Fruit fly (Drosophila melanogaster) whole organism, embryonic: ENCODE results near the gene spd-2.

Experiments
- Ada2b ChIP-seq: fragments of 200-800 bp; sonication (Bioruptor generic); IDR thresholded peaks from 2 replicates; pipeline ENCODE4 v1.3.6; 2022; ENCODE audit warnings: missing biosample characterization, missing genetic modification characterization
- Antp ChIP-seq: fragments of 200-800 bp; sonication (Bioruptor generic); optimal IDR thresholded peaks from 3 replicates; lab custom pipeline; 2016; ENCODE audit warnings: missing biosample characterization, missing genetic modification characterization
- Atf-2 ChIP-seq: fragments of 200-800 bp; sonication (Bioruptor generic); optimal IDR thresholded peaks from 2 replicates; lab custom pipeline; 2016; ENCODE audit warnings: missing biosample characterization, missing genetic modification characterization
- Awh ChIP-seq: fragments of 200-800 bp; sonication (Bioruptor generic); IDR thresholded peaks from 2 replicates; pipeline ENCODE4, ENCODE4 v1.3.6; 2022; ENCODE audit warnings: missing biosample characterization, missing genetic modification characterization
- CG10366 ChIP-seq: fragments of 200-800 bp; sonication (Bioruptor generic); IDR thresholded peaks from 2 replicates; pipeline ENCODE4 v1.3.6; 2022; ENCODE audit warnings: missing biosample characterization, missing genetic modification characterization
- CG11560 ChIP-seq: fragments of 200-800 bp; sonication (Bioruptor generic); IDR thresholded peaks from 3 replicates; pipeline ENCODE4 v1.3.6; 2022; ENCODE audit warnings: missing biosample characterization, missing genetic modification characterization
- CG11723 ChIP-seq: fragments of 200-800 bp; sonication (Bioruptor generic); optimal IDR thresholded peaks from 2 replicates; lab custom pipeline; 2017; ENCODE audit warnings: missing biosample characterization, mild to moderate bottlenecking, missing genetic modification characterization
- CG12236 ChIP-seq: fragments of 200-800 bp; sonication (Bioruptor generic); optimal IDR thresholded peaks from 2 replicates; lab custom pipeline; 2016; ENCODE audit warnings: missing biosample characterization, missing genetic modification characterization
- CG13424 ChIP-seq: fragments of 200-800 bp; sonication (Bioruptor generic); optimal IDR thresholded peaks from 2 replicates; lab custom pipeline; 2019; ENCODE audit warnings: missing biosample characterization, mild to moderate bottlenecking, missing genetic modification characterization, moderate library complexity
- CG14667 ChIP-seq: fragments of 200-800 bp; sonication (Bioruptor generic); IDR thresholded peaks from 2 replicates; pipeline ENCODE4 v1.3.6; 2022; ENCODE audit warnings: missing biosample characterization, missing genetic modification characterization
- CG15269 ChIP-seq: fragments of 200-800 bp; sonication (Bioruptor generic); optimal IDR thresholded peaks from 2 replicates; lab custom pipeline; 2018; ENCODE audit warnings: missing biosample characterization, mild to moderate bottlenecking, missing genetic modification characterization, moderate library complexity
- CG15514 ChIP-seq: fragments of 200-800 bp; sonication (Bioruptor generic); optimal IDR thresholded peaks from 3 replicates; lab custom pipeline; 2017; ENCODE audit warnings: missing biosample characterization, missing genetic modification characterization, mild to moderate bottlenecking, moderate library complexity, missing genetic modification reagents
- CG1647 ChIP-seq: fragments of 200-800 bp; sonication (Bioruptor generic); optimal IDR thresholded peaks from 3 replicates; lab custom pipeline; 2016; ENCODE audit warnings: missing biosample characterization, missing genetic modification characterization
- CG18599 ChIP-seq: fragments of 200-800 bp; sonication (Bioruptor generic); optimal IDR thresholded peaks from 3 replicates; lab custom pipeline; 2017; ENCODE audit warnings: missing biosample characterization, missing genetic modification characterization, mild to moderate bottlenecking, moderate library complexity, missing genetic modification reagents
- CG18619 ChIP-seq: fragments of 200-800 bp; sonication (Bioruptor generic); optimal IDR thresholded peaks from 3 replicates; lab custom pipeline; 2017; ENCODE audit warnings: missing biosample characterization, mild to moderate bottlenecking, missing genetic modification characterization
- CG2678 ChIP-seq: fragments of 200-800 bp; sonication (Bioruptor generic); optimal IDR thresholded peaks from 3 replicates; lab custom pipeline; 2019; ENCODE audit warnings: missing biosample characterization, mild to moderate bottlenecking, missing genetic modification characterization, moderate library complexity
- CG33557 ChIP-seq: fragments of 200-800 bp; sonication (Bioruptor generic); optimal IDR thresholded peaks from 2 replicates; lab custom pipeline; 2019; ENCODE audit warnings: missing biosample characterization, mild to moderate bottlenecking, missing genetic modification characterization, moderate library complexity
- CG3838 ChIP-seq: fragments of 200-800 bp; sonication (Bioruptor generic); optimal IDR thresholded peaks from 3 replicates; lab custom pipeline; 2016; ENCODE audit warnings: missing biosample characterization, missing genetic modification characterization
- CG5180 ChIP-seq: fragments of 200-800 bp; sonication (Bioruptor generic); optimal IDR thresholded peaks from 3 replicates; lab custom pipeline; 2017; ENCODE audit warnings: missing biosample characterization, missing genetic modification characterization, mild to moderate bottlenecking, moderate library complexity, missing genetic modification reagents
- CG8290 ChIP-seq, 3 experiments: fragments of 200-800 bp; sonication (Bioruptor generic); optimal IDR thresholded peaks; 2 replicates each; lab custom pipeline; 2016 to 2019; ENCODE audit warnings: missing biosample characterization in 3 of 3, missing genetic modification characterization in 3 of 3, mild to moderate bottlenecking in 2 of 3, moderate library complexity in 1 of 3
- CG8765 ChIP-seq: fragments of 200-800 bp; sonication (Bioruptor generic); IDR thresholded peaks from 2 replicates; pipeline ENCODE4 v1.3.6; 2022; ENCODE audit warnings: missing biosample characterization, missing genetic modification characterization
- CG9609 ChIP-seq: fragments of 200-800 bp; sonication (Bioruptor generic); optimal IDR thresholded peaks from 3 replicates; lab custom pipeline; 2016; ENCODE audit warnings: missing biosample characterization, missing genetic modification characterization
- Chrac-16 ChIP-seq: fragments of 200-800 bp; sonication (Bioruptor generic); optimal IDR thresholded peaks from 3 replicates; lab custom pipeline; 2016; ENCODE audit warnings: missing biosample characterization, missing genetic modification characterization
- D19B ChIP-seq: fragments of 200-800 bp; sonication (Bioruptor generic); optimal IDR thresholded peaks from 2 replicates; lab custom pipeline; 2017; ENCODE audit warnings: missing biosample characterization, mild to moderate bottlenecking, missing genetic modification characterization
- Dfd ChIP-seq, 2 experiments: fragments of >200 bp; optimal IDR thresholded peaks; 2 replicates each; lab custom pipeline; 2017; ENCODE audit warnings: missing biosample characterization in 2 of 2, missing genetic modification characterization in 2 of 2
- Dip3 ChIP-seq: fragments of 200-800 bp; sonication (Bioruptor generic); optimal IDR thresholded peaks from 3 replicates; lab custom pipeline; 2016; ENCODE audit warnings: missing biosample characterization, missing genetic modification characterization
- Hmr ChIP-seq: fragments of 200-800 bp; sonication (Bioruptor generic); optimal IDR thresholded peaks from 3 replicates; lab custom pipeline; 2017; ENCODE audit warnings: mild to moderate bottlenecking, missing biosample characterization, missing genetic modification reagents, missing genetic modification characterization
- Med ChIP-seq: fragments of 200-800 bp; sonication (Bioruptor generic); peaks from one replicate; lab custom pipeline; 2016; ENCODE audit warnings: missing biosample characterization, missing genetic modification characterization, mild to moderate bottlenecking, inconsistent platforms, moderate library complexity
- Mrtf ChIP-seq: fragments of 200-800 bp; sonication (Bioruptor generic); IDR thresholded peaks from 3 replicates; pipeline ENCODE4 v1.3.6; 2022; ENCODE audit warnings: missing biosample characterization, missing genetic modification characterization
- Scr ChIP-seq: fragments of 200-800 bp; sonication (Bioruptor generic); IDR thresholded peaks from 2 replicates; pipeline ENCODE4 v1.3.6; 2022; ENCODE audit warnings: missing biosample characterization, missing genetic modification characterization; ENCODE audit not compliant: partially characterized antibody
- Sry-β ChIP-seq: fragments of 200-800 bp; sonication (Bioruptor generic); optimal IDR thresholded peaks from 2 replicates; lab custom pipeline; 2018; ENCODE audit warnings: missing biosample characterization, mild to moderate bottlenecking, missing genetic modification characterization, moderate library complexity
- ara ChIP-seq: fragments of 200-800 bp; sonication (Bioruptor generic); IDR thresholded peaks from 2 replicates; pipeline ENCODE4 v1.3.6; 2022; ENCODE audit warnings: missing biosample characterization, missing genetic modification characterization
- ase ChIP-seq: fragments of 200-800 bp; sonication (Bioruptor generic); IDR thresholded peaks from 3 replicates; pipeline ENCODE4 v1.3.6; 2022; ENCODE audit warnings: missing biosample characterization, missing genetic modification characterization
- ash1 ChIP-seq: fragments of 200-800 bp; sonication (Bioruptor generic); optimal IDR thresholded peaks from 2 replicates; lab custom pipeline; 2018; ENCODE audit warnings: missing biosample characterization, mild to moderate bottlenecking, missing genetic modification characterization
- bcd ChIP-seq: fragments of 200-800 bp; sonication (Bioruptor generic); optimal IDR thresholded peaks from 2 replicates; lab custom pipeline; 2017; ENCODE audit warnings: missing biosample characterization, mild to moderate bottlenecking, missing genetic modification characterization
- bigmax ChIP-seq: fragments of 200-800 bp; sonication (Bioruptor generic); optimal IDR thresholded peaks from 2 replicates; lab custom pipeline; 2018; ENCODE audit warnings: missing biosample characterization, mild to moderate bottlenecking, missing genetic modification characterization
- chm ChIP-seq: fragments of 200-800 bp; sonication (Bioruptor generic); IDR thresholded peaks from 2 replicates; pipeline ENCODE4 v1.3.6; 2022; ENCODE audit warnings: missing biosample characterization, missing genetic modification characterization
- eve ChIP-seq, 2 experiments: fragments of >200 bp; optimal IDR thresholded peaks; 2 replicates each; lab custom pipeline; 2017; ENCODE audit warnings: missing biosample characterization in 2 of 2, missing genetic modification characterization in 2 of 2
- fd64A ChIP-seq: fragments of 200-800 bp; sonication (Bioruptor generic); optimal IDR thresholded peaks from 3 replicates; lab custom pipeline; 2018; ENCODE audit warnings: missing biosample characterization, mild to moderate bottlenecking, missing genetic modification characterization
- lbe ChIP-seq: fragments of 200-800 bp; sonication (Bioruptor generic); optimal IDR thresholded peaks from 2 replicates; lab custom pipeline; 2016; ENCODE audit warnings: missing biosample characterization, mild to moderate bottlenecking, missing genetic modification characterization
- lov ChIP-seq, 2 experiments: fragments of 200-800 bp in 1 of 2; fragments of >200 bp in 1 of 2; sonication (Bioruptor generic) in 1 of 2; IDR thresholded peaks in 1 of 2; optimal IDR thresholded peaks in 1 of 2; 2 replicates in 1 of 2; 3 replicates in 1 of 2; pipeline versions ENCODE4 v1.3.6 to Lab custom; 2017 to 2022; ENCODE audit warnings: missing biosample characterization in 1 of 2, missing genetic modification characterization in 1 of 2
- nerfin-1 ChIP-seq: fragments of 200-800 bp; sonication (Bioruptor generic); optimal IDR thresholded peaks from 3 replicates; lab custom pipeline; 2019; ENCODE audit warnings: missing biosample characterization, mild to moderate bottlenecking, missing genetic modification characterization, moderate library complexity
- pan ChIP-seq, 4 experiments: fragments of >200 bp in 3 of 4; fragments of 200-800 bp in 1 of 4; sonication (Bioruptor generic) in 1 of 4; optimal IDR thresholded peaks in 3 of 4; IDR thresholded peaks in 1 of 4; 2 replicates each; pipeline versions ENCODE4 v1.3.6 to Lab custom; 2017 to 2022; ENCODE audit warnings: missing biosample characterization in 2 of 4, missing genetic modification characterization in 2 of 4, mixed read lengths in 1 of 4
- pho ChIP-seq: fragments of 200-800 bp; sonication (Bioruptor generic); optimal IDR thresholded peaks from 2 replicates; lab custom pipeline; 2016; ENCODE audit warnings: missing biosample characterization, missing genetic modification characterization
- ro ChIP-seq: fragments of 200-800 bp; sonication (Bioruptor generic); IDR thresholded peaks from 2 replicates; pipeline ENCODE4 v1.3.6; 2022; ENCODE audit warnings: missing biosample characterization, missing genetic modification characterization
- run ChIP-seq: fragments of 200-800 bp; sonication (Bioruptor generic); optimal IDR thresholded peaks from 3 replicates; lab custom pipeline; 2018; ENCODE audit warnings: missing biosample characterization, mild to moderate bottlenecking, missing genetic modification characterization
- sim ChIP-seq: fragments of 200-800 bp; sonication (Bioruptor generic); IDR thresholded peaks from 2 replicates; pipeline ENCODE4 v1.3.6; 2022; ENCODE audit warnings: missing biosample characterization, missing genetic modification characterization
- sna ChIP-seq: fragments of 200-800 bp; sonication (Bioruptor generic); IDR thresholded peaks from 2 replicates; pipeline ENCODE4 v1.3.6; 2022; ENCODE audit warnings: missing biosample characterization, missing genetic modification characterization; ENCODE audit not compliant: partially characterized antibody
- tna ChIP-seq: fragments of 200-800 bp; sonication (Bioruptor generic); IDR thresholded peaks from 2 replicates; pipeline ENCODE4 v1.3.6; 2022; ENCODE audit warnings: missing biosample characterization, missing genetic modification characterization; ENCODE audit not compliant: partially characterized antibody
- zen2 ChIP-seq: fragments of 200-800 bp; sonication (Bioruptor generic); IDR thresholded peaks from 3 replicates; pipeline ENCODE4 v1.3.6; 2022; ENCODE audit warnings: missing biosample characterization, missing genetic modification characterization; ENCODE audit not compliant: partially characterized antibody

The spd-2 gene

dm6 chr3L:16602736-16603144 lies 7.9 kb upstream of the spd-2 start, which contains the start of gene Arts (continued):
- TF ChIP-seq Mrtf (no peak), CG1647 (GFP tag; lab: Kevin White, UChicago) (no peak), Awh (no peak), eve (GFP tag; optimal IDR thresholded peaks at IDR 0.05; lab: Kevin White, UChicago) (no peak), CG15514 (GFP tag; lab: Kevin White, UChicago) (peak; percentile 49), ash1 (GFP tag; lab: Kevin White, UChicago) (no peak), nerfin-1 (no peak), CG3838 (GFP tag; lab: Kevin White, UChicago) (no peak), Sry-β (GFP tag; lab: Kevin White, UChicago) (no peak), bcd (GFP tag; lab: Kevin White, UChicago) (peak; percentile 9), CG8765 (no peak), CG14667 (GFP tag; lab: Robert Waterston, UW) (no peak), CG33557 (GFP tag; lab: Kevin White, UChicago) (no peak), Ada2b (GFP tag; lab: Robert Waterston, UW) (no peak), run (tag; lab: Kevin White, UChicago) (no peak), CG12236 (GFP tag; lab: Kevin White, UChicago) (no peak), Scr (GFP tag; lab: Robert Waterston, UW) (no peak), D19B (GFP tag; lab: Kevin White, UChicago) (peak; percentile 44), bigmax (GFP tag; lab: Kevin White, UChicago) (no peak), Hmr (peak; percentile 9), CG11560 (no peak), Antp (GFP tag; lab: Kevin White, UChicago) (no peak), tna (GFP tag; lab: Robert Waterston, UW) (no peak), CG10366 (GFP tag; lab: Robert Waterston, UW) (no peak), lov (optimal IDR thresholded peaks at IDR 0.05; lab: Kevin White, UChicago) (no peak), lov (GFP tag; IDR thresholded peaks at IDR 0.05; lab: Robert Waterston, UW) (no peak), CG18599 (peak; percentile 44), sna (GFP tag; lab: Robert Waterston, UW) (no peak), CG13424 (tag; lab: Kevin White, UChicago) (peak; percentile 54), Med (GFP tag; lab: Kevin White, UChicago) (peak; percentile 24), zen2 (GFP tag; lab: Robert Waterston, UW) (no peak), CG8290 (GFP tag; optimal IDR thresholded peaks at IDR 0.05; lab: Kevin White, UChicago) (no peak), CG8290 (tag; optimal IDR thresholded peaks at IDR 0.05; lab: Kevin White, UChicago) (peak in 1 of 2 experiments; percentile 32), CG11723 (GFP tag; lab: Kevin White, UChicago) (no peak), CG2678 (tag; lab: Kevin White, UChicago) (peak; percentile 47), Dip3 (GFP tag; lab: Kevin White, UChicago) (no peak), CG15269 (peak; percentile 31), ara (GFP tag; lab: Robert Waterston, UW) (no peak), Dfd (GFP tag; optimal IDR thresholded peaks at IDR 0.05; lab: Kevin White, UChicago) (no peak), chm (GFP tag; lab: Robert Waterston, UW) (no peak), CG18619 (no peak), sim (GFP tag; lab: Robert Waterston, UW) (no peak), CG9609 (peak; percentile 22), pan (optimal IDR thresholded peaks at IDR 0.05; lab: Kevin White, UChicago) (no peak), pan (GFP tag; optimal IDR thresholded peaks at IDR 0.05 in 1 of 2, IDR thresholded peaks at IDR 0.05 in 1 of 2) (no peak), Chrac-16 (GFP tag; lab: Kevin White, UChicago) (peak; percentile 25), pho (GFP tag; lab: Kevin White, UChicago) (no peak), ro (GFP tag; lab: Robert Waterston, UW) (no peak), ase (no peak), CG5180 (GFP tag; lab: Kevin White, UChicago) (no peak), fd64A (no peak), lbe (GFP tag; lab: Kevin White, UChicago) (no peak), Atf-2 (no peak)
